Worm (Caenorhabditis elegans) whole organism, young adult: Measurements from ENCODE around the gene snap-1.

Experiments used
- B0261.1 ChIP-seq: sonication (generic microtip); optimal IDR thresholded peaks from 2 replicates; lab custom pipeline; 2016; ENCODE audit warnings: mild to moderate bottlenecking, missing genetic modification characterization, moderate library complexity, missing compliant biosample characterization
- B0336.3 ChIP-seq: fragments of 200-800 bp; sonication (Bioruptor generic); IDR thresholded peaks from 2 replicates; pipeline ENCODE4 v1.3.6; 2022; ENCODE audit warnings: missing genetic modification characterization, missing compliant biosample characterization
- F22D6.2 ChIP-seq: sonication (generic microtip); optimal IDR thresholded peaks from 2 replicates; lab custom pipeline; 2016; ENCODE audit warnings: mild to moderate bottlenecking, missing genetic modification characterization, missing compliant biosample characterization
- F37B4.10 ChIP-seq: fragments of 200-800 bp; sonication (Bioruptor generic); IDR thresholded peaks from 2 replicates; pipeline ENCODE4 v1.3.6; 2022; ENCODE audit warnings: missing genetic modification characterization, missing compliant biosample characterization
- F39B2.1 ChIP-seq: fragments of 200-800 bp; sonication (Bioruptor generic); IDR thresholded peaks from 2 replicates; pipeline ENCODE4 v1.3.6; 2022; ENCODE audit warnings: missing genetic modification reagents, missing genetic modification characterization, missing compliant biosample characterization
- F49E8.2 ChIP-seq: sonication (generic microtip); optimal IDR thresholded peaks from 3 replicates; lab custom pipeline; 2017; ENCODE audit warnings: missing genetic modification characterization, mild to moderate bottlenecking, missing compliant biosample characterization, antibody characterized with exemption, moderate library complexity; ENCODE audit not compliant: insufficient read depth
- F52B5.7 ChIP-seq: sonication (generic microtip); optimal IDR thresholded peaks from 2 replicates; lab custom pipeline; 2016; ENCODE audit warnings: mild to moderate bottlenecking, missing genetic modification characterization, missing compliant biosample characterization
- F55B11.4 ChIP-seq: sonication (generic microtip); optimal IDR thresholded peaks from 2 replicates; lab custom pipeline; 2016; ENCODE audit warnings: missing compliant biosample characterization, missing genetic modification characterization, borderline replicate concordance; ENCODE audit not compliant: insufficient read depth
- F57A8.1 ChIP-seq: fragments of 200-800 bp; sonication (Bioruptor generic); optimal IDR thresholded peaks from 2 replicates; lab custom pipeline; 2018; ENCODE audit warnings: mild to moderate bottlenecking, missing genetic modification characterization, moderate library complexity, missing compliant biosample characterization
- K12H6.12 ChIP-seq: fragments of 200-800 bp; sonication (Bioruptor generic); optimal IDR thresholded peaks from 2 replicates; lab custom pipeline; 2018; ENCODE audit warnings: mild to moderate bottlenecking, missing genetic modification characterization, missing compliant biosample characterization
- T07F8.4 ChIP-seq: sonication (generic microtip); optimal IDR thresholded peaks from 2 replicates; lab custom pipeline; 2016; ENCODE audit warnings: mild to moderate bottlenecking, missing genetic modification characterization, moderate library complexity, missing compliant biosample characterization
- T26A5.8 ChIP-seq: sonication (generic microtip); optimal IDR thresholded peaks from 2 replicates; lab custom pipeline; 2016; ENCODE audit warnings: missing genetic modification characterization, missing compliant biosample characterization
- Y53F4B.3 ChIP-seq: fragments of 200-800 bp; sonication (Bioruptor generic); IDR thresholded peaks from 2 replicates; pipeline ENCODE4 v1.3.6; 2022; ENCODE audit warnings: missing genetic modification reagents, missing genetic modification characterization, missing compliant biosample characterization
- Y56A3A.18 ChIP-seq: fragments of 200-800 bp; sonication (Bioruptor generic); IDR thresholded peaks from 2 replicates; pipeline ENCODE4 v1.3.6; 2022; ENCODE audit warnings: missing genetic modification reagents, missing genetic modification characterization, missing compliant biosample characterization
- Y79H2A.3 ChIP-seq: fragments of 200-800 bp; sonication (Bioruptor generic); conservative IDR thresholded peaks from 2 replicates; pipeline ENCODE4 v1.3.6; 2022; ENCODE audit warnings: missing genetic modification reagents, missing genetic modification characterization, missing compliant biosample characterization
- Y95B8A.8 ChIP-seq: fragments of 200-800 bp; sonication (Bioruptor generic); IDR thresholded peaks from 2 replicates; pipeline ENCODE4 v1.3.6; 2022; ENCODE audit warnings: missing genetic modification reagents, missing genetic modification characterization, missing compliant biosample characterization
- ZK185.1 ChIP-seq: sonication (generic microtip); optimal IDR thresholded peaks from 2 replicates; lab custom pipeline; 2016; ENCODE audit warnings: mild to moderate bottlenecking, missing genetic modification characterization, missing compliant biosample characterization; ENCODE audit not compliant: poor library complexity, severe bottlenecking
- ama-1 ChIP-seq, 3 experiments: fragments of 150-350 bp in 1 of 3; sonication (generic microtip) in 2 of 3; optimal IDR thresholded peaks; 2 replicates each; lab custom pipeline; 2014 to 2018; ENCODE audit warnings: missing biosample characterization in 2 of 3, missing genetic modification characterization in 2 of 3, missing genetic modification reagents in 2 of 3
- athp-1 ChIP-seq: sonication (generic microtip); optimal IDR thresholded peaks from 2 replicates; lab custom pipeline; 2017; ENCODE audit warnings: mild to moderate bottlenecking, missing genetic modification characterization, missing compliant biosample characterization
- attf-6 ChIP-seq: fragments of 200-800 bp; sonication (Bioruptor generic); IDR thresholded peaks from 2 replicates; pipeline ENCODE4 v1.3.6; 2022; ENCODE audit warnings: missing genetic modification reagents, missing genetic modification characterization, missing compliant biosample characterization
- cebp-1 ChIP-seq, 2 experiments: fragments of 200-800 bp in 1 of 2; sonication (Bioruptor generic) in 1 of 2; sonication (generic microtip) in 1 of 2; IDR thresholded peaks in 1 of 2; optimal IDR thresholded peaks in 1 of 2; 2 replicates each; pipeline versions ENCODE4 v1.3.6 to Lab custom; 2017 to 2022; ENCODE audit warnings: missing compliant biosample characterization in 2 of 2, missing genetic modification characterization in 2 of 2, mild to moderate bottlenecking in 1 of 2, missing genetic modification reagents in 1 of 2, moderate library complexity in 1 of 2
- ceh-100 ChIP-seq: fragments of 200-800 bp; sonication (Bioruptor generic); IDR thresholded peaks from 2 replicates; pipeline ENCODE4 v1.3.6; 2022; ENCODE audit warnings: missing genetic modification reagents, missing genetic modification characterization, missing compliant biosample characterization
- ceh-27 ChIP-seq: fragments of 200-800 bp; sonication (Bioruptor generic); optimal IDR thresholded peaks from 2 replicates; lab custom pipeline; 2018; ENCODE audit warnings: mild to moderate bottlenecking, missing genetic modification characterization, moderate library complexity, missing compliant biosample characterization
- ceh-58 ChIP-seq: fragments of 200-800 bp; sonication (Bioruptor generic); IDR thresholded peaks from 2 replicates; pipeline ENCODE4 v1.3.6; 2022; ENCODE audit warnings: missing genetic modification characterization, missing compliant biosample characterization
- die-1 ChIP-seq: sonication (generic microtip); optimal IDR thresholded peaks from 2 replicates; lab custom pipeline; 2016; ENCODE audit warnings: missing genotype, mild to moderate bottlenecking, missing genetic modification characterization, missing compliant biosample characterization
- hlh-26 ChIP-seq: fragments of 200-800 bp; sonication (Bioruptor generic); conservative IDR thresholded peaks from 2 replicates; pipeline ENCODE4 v1.3.6; 2022; ENCODE audit warnings: missing genetic modification reagents, missing genetic modification characterization, missing compliant biosample characterization
- hsf-1 ChIP-seq: fragments of 200-800 bp; sonication (Bioruptor generic); IDR thresholded peaks from 2 replicates; pipeline ENCODE4 v1.3.6; 2022; ENCODE audit warnings: missing genetic modification reagents, missing genetic modification characterization, missing compliant biosample characterization
- lag-1 ChIP-seq: fragments of 200-800 bp; sonication (Bioruptor generic); IDR thresholded peaks from 2 replicates; pipeline ENCODE4 v1.3.6; 2022; ENCODE audit warnings: missing genetic modification reagents, missing genetic modification characterization, missing compliant biosample characterization
- lin-35 ChIP-seq, 3 experiments: fragments of 150-350 bp in 2 of 3; sonication (generic microtip) in 1 of 3; optimal IDR thresholded peaks; 2 replicates each; lab custom pipeline; 2014 to 2018; ENCODE audit warnings: missing biosample characterization in 3 of 3, missing genetic modification characterization in 3 of 3, missing genetic modification reagents in 3 of 3
- lin-40 ChIP-seq: sonication (generic microtip); optimal IDR thresholded peaks from 2 replicates; lab custom pipeline; 2016; ENCODE audit warnings: missing genetic modification characterization, mild to moderate bottlenecking, missing compliant biosample characterization, missing genotype, missing genetic modification reagents
- lin-54 ChIP-seq: fragments of 200-800 bp; sonication (Bioruptor generic); optimal IDR thresholded peaks from 2 replicates; lab custom pipeline; 2018; ENCODE audit warnings: mild to moderate bottlenecking, missing genetic modification characterization, missing compliant biosample characterization
- madf-10 ChIP-seq: sonication (generic microtip); optimal IDR thresholded peaks from 2 replicates; lab custom pipeline; 2016; ENCODE audit warnings: mild to moderate bottlenecking, missing genetic modification characterization, missing compliant biosample characterization
- madf-3 ChIP-seq: fragments of 200-800 bp; sonication (Bioruptor generic); IDR thresholded peaks from 2 replicates; pipeline ENCODE4 v1.3.6; 2022; ENCODE audit warnings: missing genetic modification reagents, missing genetic modification characterization, missing compliant biosample characterization
- madf-8 ChIP-seq: fragments of 200-800 bp; sonication (Bioruptor generic); conservative IDR thresholded peaks from 2 replicates; pipeline ENCODE4 v1.3.6; 2022; ENCODE audit warnings: missing genetic modification reagents, missing genetic modification characterization, missing compliant biosample characterization
- mes-4 ChIP-seq: sonication (generic microtip); optimal IDR thresholded peaks from 2 replicates; lab custom pipeline; 2016; ENCODE audit warnings: missing genotype, missing genetic modification characterization, missing compliant biosample characterization
- nfya-2 ChIP-seq: fragments of 200-800 bp; sonication (Bioruptor generic); IDR thresholded peaks from 2 replicates; pipeline ENCODE4 v1.3.6; 2022; ENCODE audit warnings: missing genetic modification reagents, missing genetic modification characterization, missing compliant biosample characterization
- nhr-120 ChIP-seq: fragments of 200-800 bp; sonication (Bioruptor generic); IDR thresholded peaks from 2 replicates; pipeline ENCODE4 v1.3.6; 2022; ENCODE audit warnings: missing genetic modification characterization, missing compliant biosample characterization
- nhr-27 ChIP-seq: fragments of 200-800 bp; sonication (Bioruptor generic); optimal IDR thresholded peaks from 2 replicates; lab custom pipeline; 2018; ENCODE audit warnings: mild to moderate bottlenecking, missing genetic modification characterization, moderate library complexity, missing compliant biosample characterization
- nhr-80 ChIP-seq: sonication (generic microtip); optimal IDR thresholded peaks from 2 replicates; lab custom pipeline; 2016; ENCODE audit warnings: missing genetic modification characterization, missing compliant biosample characterization
- sea-2 ChIP-seq: fragments of 200-800 bp; sonication (Bioruptor generic); IDR thresholded peaks from 2 replicates; pipeline ENCODE4 v1.3.6; 2022; ENCODE audit warnings: missing genetic modification characterization, missing compliant biosample characterization
- snpc-1.1 ChIP-seq: sonication (generic microtip); optimal IDR thresholded peaks from 2 replicates; lab custom pipeline; 2017; ENCODE audit warnings: missing genetic modification characterization, mild to moderate bottlenecking, missing compliant biosample characterization, antibody characterized with exemption, moderate library complexity, missing genotype, missing genetic modification reagents; ENCODE audit not compliant: insufficient read depth
- somi-1 ChIP-seq: fragments of 200-800 bp; sonication (Bioruptor generic); optimal IDR thresholded peaks from 2 replicates; lab custom pipeline; 2018; ENCODE audit warnings: mild to moderate bottlenecking, missing genetic modification characterization, missing compliant biosample characterization
- sptf-2 ChIP-seq: fragments of 200-800 bp; sonication (Bioruptor generic); optimal IDR thresholded peaks from 2 replicates; lab custom pipeline; 2018; ENCODE audit warnings: mild to moderate bottlenecking, missing genetic modification characterization, missing compliant biosample characterization
- xnd-1 ChIP-seq: sonication (generic microtip); optimal IDR thresholded peaks from 2 replicates; lab custom pipeline; 2016; ENCODE audit warnings: missing genotype, missing genetic modification reagents, missing genetic modification characterization, missing compliant biosample characterization
- ztf-22 ChIP-seq: fragments of 200-800 bp; sonication (Bioruptor generic); optimal IDR thresholded peaks from 2 replicates; lab custom pipeline; 2018; ENCODE audit warnings: mild to moderate bottlenecking, missing genetic modification characterization, moderate library complexity, missing compliant biosample characterization
- ztf-3 ChIP-seq: fragments of 200-800 bp; sonication (Bioruptor generic); optimal IDR thresholded peaks from 2 replicates; lab custom pipeline; 2018; ENCODE audit warnings: mild to moderate bottlenecking, missing genetic modification characterization, missing compliant biosample characterization

snap-1 gene

DNA sequence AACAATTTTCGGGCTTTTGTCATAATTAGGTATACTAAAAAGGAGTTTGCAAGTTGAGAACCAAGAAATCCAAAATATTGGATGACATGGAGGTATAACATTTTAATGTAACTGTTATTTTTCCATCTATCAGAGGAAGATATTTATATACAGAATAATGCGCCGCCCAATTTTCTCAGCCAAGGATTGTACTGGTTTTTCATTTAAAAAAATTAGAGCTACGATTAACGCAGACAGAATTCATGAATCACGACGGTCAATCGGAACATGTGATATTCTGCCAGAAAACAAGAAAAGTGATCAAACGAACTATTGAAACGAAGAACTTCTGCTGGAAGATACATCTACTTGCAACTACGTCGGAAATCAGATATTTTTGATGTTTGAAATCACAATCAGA is 32.2 kb upstream of the snap-1 start, which contains the start of gene str-145:
str-145 (minus strand) TSS at position 101 of the 400 bp plus-strand sequence.
- TF ChIP-seq hsf-1 (no peak), snpc-1.1 (tag; lab: Kevin White, UChicago) (no peak), F49E8.2 (tag; lab: Kevin White, UChicago) (no peak), ceh-100 (GFP tag; lab: Robert Waterston, UW) (no peak), B0261.1 (no peak), T26A5.8 (tag; lab: Kevin White, UChicago) (no peak), K12H6.12 (tag; lab: Kevin White, UChicago) (no peak), madf-10 (tag; lab: Kevin White, UChicago) (no peak), ceh-58 (GFP tag; lab: Robert Waterston, UW) (no peak), nhr-80 (no peak), madf-8 (no peak), sea-2 (GFP tag; lab: Robert Waterston, UW) (no peak), ztf-3 (GFP tag; lab: Kevin White, UChicago) (no peak)

DNA sequence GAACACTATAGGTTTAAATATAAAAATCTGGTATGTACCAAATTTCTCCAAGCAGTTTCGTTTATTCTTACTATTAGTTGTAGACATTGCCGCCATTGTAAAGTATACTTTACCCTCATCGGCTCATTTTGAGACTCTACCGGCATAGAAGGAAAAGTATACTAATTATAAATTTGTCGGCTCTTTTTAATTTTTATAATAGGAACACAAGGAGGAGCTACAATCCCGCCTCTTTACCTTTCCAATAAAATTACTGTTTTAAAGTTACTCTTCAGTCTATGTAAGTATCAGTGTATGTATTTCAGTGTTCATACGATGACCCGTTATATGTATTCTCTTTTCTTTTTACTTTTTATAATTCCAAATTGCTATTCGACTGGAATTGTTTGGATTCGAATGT is 31.1 kb upstream of the snap-1 start, which contains the start of gene sdz-23:
sdz-23 (plus strand) TSS at position 301 of the 400 bp plus-strand sequence.
- TF ChIP-seq xnd-1 (tag; lab: Kevin White, UChicago) (no peak), lin-40 (tag; lab: Kevin White, UChicago) (no peak), ceh-27 (no peak), madf-3 (no peak), athp-1 (tag; lab: Kevin White, UChicago) (no peak), attf-6 (GFP tag; lab: Robert Waterston, UW) (no peak), mes-4 (tag; lab: Kevin White, UChicago) (no peak), B0336.3 (GFP tag; lab: Robert Waterston, UW) (no peak), lin-54 (GFP tag; lab: Kevin White, UChicago) (no peak), hsf-1 (no peak), T07F8.4 (no peak), nhr-120 (GFP tag; lab: Robert Waterston, UW) (no peak), die-1 (tag; lab: Kevin White, UChicago) (no peak), lag-1 (GFP tag; lab: Robert Waterston, UW) (no peak), hlh-26 (GFP tag; lab: Robert Waterston, UW) (no peak), ztf-22 (GFP tag; lab: Kevin White, UChicago) (no peak), Y56A3A.18 (GFP tag; lab: Robert Waterston, UW) (no peak), lin-35 (GFP tag; optimal IDR thresholded peaks at IDR 0.05; lab: Kevin White, UChicago) (no peak), F52B5.7 (no peak), Y79H2A.3 (GFP tag; lab: Robert Waterston, UW) (no peak)
- TF ChIP-seq, all 124 proteins: peak for 0

DNA sequence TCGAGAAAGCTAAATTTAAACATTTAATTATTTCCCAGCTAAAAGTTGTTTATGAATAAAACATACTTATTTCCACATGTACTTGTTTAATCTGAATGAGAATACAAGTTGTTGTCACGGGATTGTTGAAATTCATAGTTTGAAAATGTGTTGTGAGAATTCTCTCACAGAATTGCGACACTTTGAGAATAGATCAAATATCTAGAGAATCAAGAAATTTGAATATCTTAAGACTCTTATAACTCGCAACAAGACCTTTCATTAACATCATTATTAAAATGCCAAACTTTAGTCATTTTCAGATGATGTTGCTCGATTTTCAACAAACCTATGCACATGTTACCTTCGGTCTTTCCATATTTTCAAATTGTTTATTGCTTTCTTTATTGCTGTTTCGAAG is 27.5 kb upstream of the snap-1 start, which contains the start of gene str-90:
str-90 (plus strand) TSS at position 301 of the 400 bp plus-strand sequence.
- TF ChIP-seq F39B2.1 (no peak), T26A5.8 (tag; lab: Kevin White, UChicago) (no peak), F55B11.4 (tag; lab: Kevin White, UChicago) (no peak), die-1 (tag; lab: Kevin White, UChicago) (no peak), F37B4.10 (GFP tag; lab: Robert Waterston, UW) (no peak), Y95B8A.8 (no peak), hsf-1 (no peak), ama-1 (optimal IDR thresholded peaks at IDR 0.05; lab: Kevin White, UChicago) (no peak), ama-1 (GFP tag; optimal IDR thresholded peaks at IDR 0.05; lab: Kevin White, UChicago) (no peak), sptf-2 (GFP tag; lab: Kevin White, UChicago) (no peak), nhr-27 (tag; lab: Kevin White, UChicago) (no peak), ZK185.1 (tag; lab: Kevin White, UChicago) (no peak), nfya-2 (GFP tag; lab: Robert Waterston, UW) (no peak), cebp-1 (GFP tag; IDR thresholded peaks at IDR 0.05; lab: Robert Waterston, UW) (no peak), cebp-1 (tag; optimal IDR thresholded peaks at IDR 0.05; lab: Kevin White, UChicago) (no peak), somi-1 (no peak), F22D6.2 (tag; lab: Kevin White, UChicago) (no peak), Y53F4B.3 (GFP tag; lab: Robert Waterston, UW) (no peak), F57A8.1 (GFP tag; lab: Kevin White, UChicago) (no peak)
